Worm (Caenorhabditis elegans) whole organism, L2 larva: ENCODE data around the gene T11G6.3.

Experiments
- aly-2 ChIP-seq: fragments of 150-350 bp; optimal IDR thresholded peaks from 2 replicates; lab custom pipeline; 2014; ENCODE audit warnings: missing biosample characterization, missing genetic modification characterization
- lsy-2 ChIP-seq, 2 experiments: fragments of 150-350 bp in 1 of 2; sonication (generic microtip) in 1 of 2; optimal IDR thresholded peaks; 2 replicates each; lab custom pipeline; 2014 to 2017; ENCODE audit warnings: missing biosample characterization in 2 of 2, missing genetic modification characterization in 2 of 2
- snpc-4 ChIP-seq: fragments of 150-350 bp; optimal IDR thresholded peaks from 2 replicates; lab custom pipeline; 2014; ENCODE audit warnings: missing biosample characterization, missing genetic modification characterization

DNA sequence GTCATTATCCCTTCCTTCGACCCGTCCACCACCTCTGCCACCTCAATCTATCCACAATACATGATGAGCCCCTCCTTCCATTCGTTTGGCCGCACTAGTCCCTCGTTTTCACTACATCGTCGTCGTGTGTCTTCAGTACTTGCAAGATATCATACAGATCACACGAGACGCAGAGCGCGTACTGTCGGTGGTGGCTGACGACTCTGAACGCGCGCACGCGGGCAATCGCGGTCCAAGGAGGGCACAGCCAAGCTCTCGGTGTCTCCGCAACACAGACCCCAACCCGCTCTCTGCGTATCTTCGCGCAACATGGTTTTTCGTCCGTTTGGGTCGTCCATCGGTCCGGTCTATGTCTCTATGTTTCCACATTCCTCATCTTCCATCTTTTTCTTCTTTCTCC lies 38.0 kb downstream of the T11G6.3 start:
- no peak for TF ChIP-seq aly-2 (tag; lab: Kevin White, UChicago)
- no peak for TF ChIP-seq snpc-4
- TF ChIP-seq lsy-2 (tag; optimal IDR thresholded peaks at IDR 0.05; lab: Kevin White, UChicago), result no peak
